Worm (Caenorhabditis elegans) whole organism, young adult: Measurements from ENCODE around the gene mrp-5.

Experiments used
- aptf-3 ChIP-seq: fragments of 200-800 bp; sonication (Bioruptor generic); IDR thresholded peaks from 2 replicates; pipeline ENCODE4 v1.3.6; 2022; ENCODE audit warnings: missing genetic modification characterization, missing compliant biosample characterization
- chd-7 ChIP-seq: sonication (generic microtip); optimal IDR thresholded peaks from 2 replicates; lab custom pipeline; 2016; ENCODE audit warnings: mild to moderate bottlenecking, missing genetic modification characterization, moderate library complexity, missing compliant biosample characterization
- dpl-1 ChIP-seq: fragments of 150-350 bp; optimal IDR thresholded peaks from 2 replicates; lab custom pipeline; 2014; ENCODE audit warnings: missing biosample characterization, missing genetic modification reagents, missing genetic modification characterization
- hmg-20 ChIP-seq: fragments of 200-800 bp; sonication (Bioruptor generic); IDR thresholded peaks from 2 replicates; pipeline ENCODE4 v1.3.6; 2022; ENCODE audit warnings: missing genetic modification reagents, missing genetic modification characterization, missing compliant biosample characterization
- lin-54 ChIP-seq: fragments of 200-800 bp; sonication (Bioruptor generic); optimal IDR thresholded peaks from 2 replicates; lab custom pipeline; 2018; ENCODE audit warnings: mild to moderate bottlenecking, missing genetic modification characterization, missing compliant biosample characterization
- madf-10 ChIP-seq: sonication (generic microtip); optimal IDR thresholded peaks from 2 replicates; lab custom pipeline; 2016; ENCODE audit warnings: mild to moderate bottlenecking, missing genetic modification characterization, missing compliant biosample characterization
- mcd-1 ChIP-seq: fragments of 200-800 bp; sonication (Bioruptor generic); IDR thresholded peaks from 2 replicates; pipeline ENCODE4 v1.3.6; 2022; ENCODE audit warnings: missing genetic modification reagents, missing genetic modification characterization, missing compliant biosample characterization
- nfya-1 ChIP-seq: sonication (generic microtip); optimal IDR thresholded peaks from 2 replicates; lab custom pipeline; 2017; ENCODE audit warnings: antibody characterized with exemption, missing compliant biosample characterization, missing genetic modification characterization, borderline replicate concordance; ENCODE audit not compliant: insufficient read depth
- nhr-120 ChIP-seq: fragments of 200-800 bp; sonication (Bioruptor generic); IDR thresholded peaks from 2 replicates; pipeline ENCODE4 v1.3.6; 2022; ENCODE audit warnings: missing genetic modification characterization, missing compliant biosample characterization
- nhr-90 ChIP-seq: sonication (generic microtip); optimal IDR thresholded peaks from 2 replicates; lab custom pipeline; 2016; ENCODE audit warnings: missing genotype, mild to moderate bottlenecking, missing genetic modification characterization, missing compliant biosample characterization
- somi-1 ChIP-seq: fragments of 200-800 bp; sonication (Bioruptor generic); optimal IDR thresholded peaks from 2 replicates; lab custom pipeline; 2018; ENCODE audit warnings: mild to moderate bottlenecking, missing genetic modification characterization, missing compliant biosample characterization

ce11 chrX:14938188-14938587, 7.9 kb downstream of the mrp-5 start:
- no peak for TF ChIP-seq nhr-120 (GFP tag; lab: Robert Waterston, UW)
- no peak for TF ChIP-seq nfya-1 (tag; lab: Kevin White, UChicago)
- no peak for TF ChIP-seq lin-54 (GFP tag; lab: Kevin White, UChicago)
- TF ChIP-seq madf-10 (tag; lab: Kevin White, UChicago), result no peak
- TF ChIP-seq nhr-90 (tag; lab: Kevin White, UChicago), result no peak
- TF ChIP-seq chd-7 (tag; lab: Kevin White, UChicago), result no peak
- TF ChIP-seq hmg-20 (GFP tag; lab: Robert Waterston, UW), result no peak
- TF ChIP-seq dpl-1 (GFP tag; lab: Kevin White, UChicago), result no peak
- TF ChIP-seq somi-1, result no peak
- TF ChIP-seq aptf-3 (GFP tag; lab: Robert Waterston, UW), result no peak
- TF ChIP-seq mcd-1 (GFP tag; lab: Robert Waterston, UW), result no peak; the same call in 1 of the 2 replicates
